Worm (Caenorhabditis elegans) whole organism, late embryonic: ENCODE data around the gene cwp-4.

Source experiments
- C08G9.2 ChIP-seq: sonication (generic microtip); optimal IDR thresholded peaks from 2 replicates; lab custom pipeline; 2016; ENCODE audit warnings: mild to moderate bottlenecking, missing genetic modification characterization, moderate library complexity, missing compliant biosample characterization
- C38D4.7 ChIP-seq: fragments of 200-800 bp; sonication (Bioruptor generic); optimal IDR thresholded peaks from 2 replicates; lab custom pipeline; 2018; ENCODE audit warnings: mild to moderate bottlenecking, missing genetic modification characterization, moderate library complexity, missing compliant biosample characterization
- K02D7.2 ChIP-seq: sonication (generic microtip); optimal IDR thresholded peaks from 2 replicates; lab custom pipeline; 2017; ENCODE audit warnings: mild to moderate bottlenecking, missing genetic modification characterization, missing compliant biosample characterization
- K09A11.1 ChIP-seq: sonication (generic microtip); optimal IDR thresholded peaks from 2 replicates; lab custom pipeline; 2017; ENCODE audit warnings: antibody characterized with exemption, mild to moderate bottlenecking, missing genetic modification characterization, missing compliant biosample characterization; ENCODE audit not compliant: insufficient read depth
- T23F11.4 ChIP-seq: fragments of 200-800 bp; sonication (Bioruptor generic); optimal IDR thresholded peaks from 2 replicates; lab custom pipeline; 2018; ENCODE audit warnings: mild to moderate bottlenecking, missing genetic modification characterization, missing compliant biosample characterization
- Y22D7AL.16 ChIP-seq: sonication (generic microtip); optimal IDR thresholded peaks from 2 replicates; lab custom pipeline; 2016; ENCODE audit warnings: missing genetic modification characterization, missing compliant biosample characterization
- ama-1 ChIP-seq: fragments of 150-350 bp; optimal IDR thresholded peaks from 2 replicates; lab custom pipeline; 2014
- ceh-18 ChIP-seq: sonication (generic microtip); optimal IDR thresholded peaks from 2 replicates; lab custom pipeline; 2016; ENCODE audit warnings: missing genetic modification characterization, missing compliant biosample characterization
- ceh-19 ChIP-seq: fragments of 200-800 bp; sonication (Bioruptor generic); optimal IDR thresholded peaks from 2 replicates; lab custom pipeline; 2018; ENCODE audit warnings: mild to moderate bottlenecking, missing genetic modification characterization, missing compliant biosample characterization
- ceh-2 ChIP-seq: sonication (generic microtip); optimal IDR thresholded peaks from 2 replicates; lab custom pipeline; 2016; ENCODE audit warnings: missing genotype, missing genetic modification characterization, missing compliant biosample characterization
- ceh-22 ChIP-seq: sonication (generic microtip); optimal IDR thresholded peaks from 2 replicates; lab custom pipeline; 2017; ENCODE audit warnings: missing biosample characterization, missing genetic modification characterization
- ceh-30 ChIP-seq: fragments of 150-350 bp; optimal IDR thresholded peaks from 2 replicates; lab custom pipeline; 2014; ENCODE audit warnings: missing biosample characterization, missing genetic modification characterization
- ceh-31 ChIP-seq: sonication (generic microtip); optimal IDR thresholded peaks from 2 replicates; lab custom pipeline; 2016; ENCODE audit warnings: missing genetic modification characterization, missing compliant biosample characterization
- ceh-48 ChIP-seq: sonication (generic microtip); optimal IDR thresholded peaks from 2 replicates; lab custom pipeline; 2016; ENCODE audit warnings: missing genetic modification characterization, inconsistent platforms, missing compliant biosample characterization
- ceh-6 ChIP-seq: fragments of 200-800 bp; sonication (Bioruptor generic); optimal IDR thresholded peaks from 2 replicates; lab custom pipeline; 2018; ENCODE audit warnings: mild to moderate bottlenecking, missing genetic modification characterization, missing compliant biosample characterization
- ceh-9 ChIP-seq: sonication (generic microtip); optimal IDR thresholded peaks from 2 replicates; lab custom pipeline; 2016; ENCODE audit warnings: mild to moderate bottlenecking, missing genetic modification characterization, inconsistent platforms, missing compliant biosample characterization
- che-1 ChIP-seq: sonication (generic microtip); optimal IDR thresholded peaks from 2 replicates; lab custom pipeline; 2016; ENCODE audit warnings: mild to moderate bottlenecking, missing genetic modification characterization, missing compliant biosample characterization
- dmd-4 ChIP-seq: sonication (generic microtip); optimal IDR thresholded peaks from 2 replicates; lab custom pipeline; 2016; ENCODE audit warnings: borderline replicate concordance, missing genetic modification characterization, missing compliant biosample characterization
- dve-1 ChIP-seq: sonication (generic microtip); optimal IDR thresholded peaks from 2 replicates; lab custom pipeline; 2017; ENCODE audit warnings: antibody characterized with exemption, mild to moderate bottlenecking, missing genetic modification characterization, missing compliant biosample characterization
- elt-2 ChIP-seq: sonication (generic microtip); optimal IDR thresholded peaks from 2 replicates; lab custom pipeline; 2016; ENCODE audit warnings: missing genetic modification reagents, missing genetic modification characterization, missing compliant biosample characterization
- hlh-13 ChIP-seq: fragments of 200-800 bp; sonication (Bioruptor generic); optimal IDR thresholded peaks from 2 replicates; lab custom pipeline; 2018; ENCODE audit warnings: mild to moderate bottlenecking, missing genetic modification characterization, missing compliant biosample characterization
- hlh-30 ChIP-seq: sonication (generic microtip); optimal IDR thresholded peaks from 2 replicates; lab custom pipeline; 2017; ENCODE audit warnings: antibody characterized with exemption, missing genetic modification characterization, missing compliant biosample characterization; ENCODE audit not compliant: insufficient read depth
- hlh-6 ChIP-seq: sonication (generic microtip); optimal IDR thresholded peaks from 2 replicates; lab custom pipeline; 2016; ENCODE audit warnings: missing genotype, missing genetic modification characterization, missing compliant biosample characterization
- lim-6 ChIP-seq: sonication (generic microtip); optimal IDR thresholded peaks from 2 replicates; lab custom pipeline; 2016; ENCODE audit warnings: missing genetic modification characterization, missing compliant biosample characterization
- lin-11 ChIP-seq: fragments of 200-800 bp; sonication (Bioruptor generic); optimal IDR thresholded peaks from 2 replicates; lab custom pipeline; 2018; ENCODE audit warnings: mild to moderate bottlenecking, missing genetic modification characterization, missing compliant biosample characterization
- madf-2 ChIP-seq: sonication (generic microtip); optimal IDR thresholded peaks from 2 replicates; lab custom pipeline; 2017; ENCODE audit warnings: missing genetic modification characterization, missing compliant biosample characterization
- nhr-11 ChIP-seq: fragments of 150-350 bp; optimal IDR thresholded peaks from 2 replicates; lab custom pipeline; 2014; ENCODE audit warnings: missing biosample characterization, missing genetic modification characterization
- nhr-232 ChIP-seq: sonication (generic microtip); optimal IDR thresholded peaks from 2 replicates; lab custom pipeline; 2016; ENCODE audit warnings: missing genetic modification characterization, missing compliant biosample characterization
- npax-4 ChIP-seq: sonication (generic microtip); optimal IDR thresholded peaks from 2 replicates; lab custom pipeline; 2016; ENCODE audit warnings: missing genetic modification characterization, missing compliant biosample characterization
- odd-2 ChIP-seq: sonication (generic microtip); optimal IDR thresholded peaks from 2 replicates; lab custom pipeline; 2017; ENCODE audit warnings: antibody characterized with exemption, mild to moderate bottlenecking, missing genetic modification characterization, missing compliant biosample characterization
- pag-3 ChIP-seq: sonication (generic microtip); optimal IDR thresholded peaks from 2 replicates; lab custom pipeline; 2016; ENCODE audit warnings: missing compliant biosample characterization, missing genetic modification characterization, borderline replicate concordance
- pat-9 ChIP-seq: fragments of 200-800 bp; sonication (Bioruptor generic); optimal IDR thresholded peaks from 2 replicates; lab custom pipeline; 2018; ENCODE audit warnings: mild to moderate bottlenecking, missing genetic modification characterization, moderate library complexity, missing compliant biosample characterization
- pha-4 ChIP-seq: fragments of 150-350 bp; optimal IDR thresholded peaks from 2 replicates; lab custom pipeline; 2018; ENCODE audit warnings: missing biosample characterization, missing genetic modification reagents, missing genetic modification characterization
- sdc-2 ChIP-seq: sonication (generic microtip); optimal IDR thresholded peaks from 2 replicates; lab custom pipeline; 2016; ENCODE audit warnings: missing genotype, missing genetic modification characterization, missing compliant biosample characterization
- sox-4 ChIP-seq: sonication (generic microtip); optimal IDR thresholded peaks from 2 replicates; lab custom pipeline; 2017; ENCODE audit warnings: mild to moderate bottlenecking, missing genetic modification characterization, inconsistent platforms, missing compliant biosample characterization
- syd-9 ChIP-seq: sonication (generic microtip); optimal IDR thresholded peaks from 2 replicates; lab custom pipeline; 2016; ENCODE audit warnings: mild to moderate bottlenecking, missing genetic modification characterization, moderate library complexity, missing compliant biosample characterization
- tbx-2 ChIP-seq: sonication (generic microtip); optimal IDR thresholded peaks from 2 replicates; lab custom pipeline; 2016; ENCODE audit warnings: missing genetic modification characterization, missing compliant biosample characterization
- tbx-7 ChIP-seq: sonication (generic microtip); optimal IDR thresholded peaks from 2 replicates; lab custom pipeline; 2016; ENCODE audit warnings: missing genotype, missing genetic modification characterization, missing compliant biosample characterization
- ttx-3 ChIP-seq: sonication (generic microtip); optimal IDR thresholded peaks from 2 replicates; lab custom pipeline; 2016; ENCODE audit warnings: missing genetic modification reagents, missing genetic modification characterization, missing compliant biosample characterization
- unc-3 ChIP-seq, 2 experiments: fragments of 200-800 bp in 1 of 2; sonication (Bioruptor generic) in 1 of 2; sonication (generic microtip) in 1 of 2; conservative IDR thresholded peaks in 1 of 2; optimal IDR thresholded peaks in 1 of 2; 2 replicates each; pipeline versions ENCODE4 v1.3.6 to Lab custom; 2016 to 2022; ENCODE audit warnings: missing compliant biosample characterization in 2 of 2, missing genetic modification characterization in 2 of 2, missing genetic modification reagents in 1 of 2
- unc-42 ChIP-seq: sonication (generic microtip); optimal IDR thresholded peaks from 2 replicates; lab custom pipeline; 2016; ENCODE audit warnings: missing genotype, missing genetic modification characterization, missing compliant biosample characterization
- unc-55 ChIP-seq: sonication (generic microtip); optimal IDR thresholded peaks from 2 replicates; lab custom pipeline; 2017; ENCODE audit warnings: missing biosample characterization, missing genetic modification reagents, missing genetic modification characterization
- zip-5 ChIP-seq: sonication (generic microtip); optimal IDR thresholded peaks from 2 replicates; lab custom pipeline; 2016; ENCODE audit warnings: missing genetic modification characterization, missing compliant biosample characterization

Gene cwp-4

DNA sequence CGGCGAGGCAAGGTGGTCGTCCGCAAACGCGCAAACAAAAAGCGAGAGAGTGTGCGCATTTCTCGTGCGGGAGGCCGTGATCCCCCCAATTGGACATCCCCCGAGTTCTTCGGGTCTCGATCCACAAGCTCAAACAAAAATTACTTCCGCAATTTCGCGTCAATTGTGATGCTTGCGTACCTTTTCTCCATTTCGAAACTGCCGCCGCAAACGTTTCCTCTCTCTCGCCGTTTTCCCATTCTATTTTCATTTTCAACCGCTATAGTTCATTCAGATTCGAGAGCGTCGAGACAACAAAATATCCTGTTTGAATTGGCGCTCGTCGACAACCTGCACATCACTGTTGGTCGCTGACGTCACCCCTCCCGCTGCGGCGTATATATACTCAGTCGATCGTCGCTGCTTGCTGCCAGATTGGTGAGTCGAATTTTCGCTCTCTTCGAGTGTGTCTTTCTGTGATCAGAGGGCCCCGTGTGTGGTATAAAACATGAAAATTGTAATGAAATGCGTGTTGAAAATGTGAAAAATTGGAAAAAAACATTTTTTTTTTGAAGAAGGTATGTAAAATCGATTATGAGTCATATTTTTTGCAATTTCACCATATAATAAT is 4.0 kb upstream of the cwp-4 start, which contains the start of the genes pqn-51 and K11D12.14 (continued):
- TF ChIP-seq lin-11 (no peak), ceh-2 (tag; lab: Kevin White, UChicago) (no peak), ceh-6 (GFP tag; lab: Kevin White, UChicago) (no peak), ceh-30 (tag; lab: Kevin White, UChicago) (no peak), syd-9 (tag; lab: Kevin White, UChicago) (peak; percentile 35), nhr-11 (no peak), ceh-18 (peak; percentile 93), K09A11.1 (tag; lab: Kevin White, UChicago) (peak; percentile 29), ama-1 (peak; percentile 35), ceh-19 (GFP tag; lab: Kevin White, UChicago) (no peak), C38D4.7 (GFP tag; lab: Kevin White, UChicago) (no peak), pag-3 (tag; lab: Kevin White, UChicago) (no peak), pha-4 (no peak), lim-6 (peak; percentile 24), ttx-3 (tag; lab: Kevin White, UChicago) (no peak), madf-2 (tag; lab: Kevin White, UChicago) (peak; percentile 61), unc-55 (peak; percentile 69), T23F11.4 (no peak), elt-2 (tag; lab: Kevin White, UChicago) (peak; percentile 25), sdc-2 (tag; lab: Kevin White, UChicago) (no peak), pat-9 (tag; lab: Kevin White, UChicago) (no peak), sox-4 (tag; lab: Kevin White, UChicago) (no peak), dve-1 (tag; lab: Kevin White, UChicago) (peak; percentile 82), nhr-232 (tag; lab: Kevin White, UChicago) (no peak), che-1 (tag; lab: Kevin White, UChicago) (no peak), ceh-9 (tag; lab: Kevin White, UChicago) (no peak), hlh-6 (tag; lab: Kevin White, UChicago) (no peak), hlh-13 (no peak), ceh-48 (tag; lab: Kevin White, UChicago) (no peak), unc-3 (GFP tag; conservative IDR thresholded peaks at IDR 0.05; lab: Robert Waterston, UW) (peak; percentile 9; the same call in 1 of the 2 replicates), unc-3 (tag; optimal IDR thresholded peaks at IDR 0.05; lab: Kevin White, UChicago) (no peak), ceh-31 (peak; percentile 89), tbx-2 (peak; percentile 82), odd-2 (tag; lab: Kevin White, UChicago) (no peak), dmd-4 (tag; lab: Kevin White, UChicago) (no peak), Y22D7AL.16 (tag; lab: Kevin White, UChicago) (no peak), ceh-22 (tag; lab: Kevin White, UChicago) (no peak), tbx-7 (tag; lab: Kevin White, UChicago) (no peak), unc-42 (tag; lab: Kevin White, UChicago) (peak; percentile 90), C08G9.2 (tag; lab: Kevin White, UChicago) (peak; percentile 1), hlh-30 (tag; lab: Kevin White, UChicago) (no peak), K02D7.2 (tag; lab: Kevin White, UChicago) (no peak), zip-5 (tag; lab: Kevin White, UChicago) (no peak), npax-4 (tag; lab: Kevin White, UChicago) (no peak)
